Worm (Caenorhabditis elegans): ENCODE data around the gene clec-162.

DNA sequence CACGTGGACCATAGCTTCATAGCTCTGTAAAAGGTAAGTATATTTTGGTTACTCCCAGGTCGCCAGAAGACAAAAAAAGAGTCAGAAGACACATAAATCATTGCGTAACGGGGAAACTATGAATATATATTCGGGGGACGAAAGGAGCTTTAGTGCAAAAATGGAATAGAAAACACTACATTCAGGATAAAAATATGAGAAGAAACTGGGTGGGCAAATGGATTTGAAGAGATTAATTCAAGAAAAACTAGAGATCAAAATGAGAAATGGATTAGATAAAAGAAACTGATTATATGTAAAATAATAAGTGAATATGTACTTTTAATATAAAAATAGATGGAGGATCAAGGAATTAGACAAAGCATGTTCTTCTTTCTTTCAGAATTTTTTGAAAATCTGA lies 2.4 kb upstream of the clec-162 start, which contains the start of gene C07A9.12:
- no peak for TF ChIP-seq ama-1 (optimal IDR thresholded peaks at IDR 0.05)
- TF ChIP-seq tbx-11 (GFP tag; IDR thresholded peaks at IDR 0.05): no peak
- TF ChIP-seq hmg-4 (GFP tag; optimal IDR thresholded peaks at IDR 0.05): no peak
- no peak for TF ChIP-seq flt-1 (GFP tag; IDR thresholded peaks at IDR 0.05)
- TF ChIP-seq hnd-1 (tag; optimal IDR thresholded peaks at IDR 0.05): no peak
- TF ChIP-seq ets-7 (tag; optimal IDR thresholded peaks at IDR 0.05): no peak
- no peak for TF ChIP-seq tra-4 (tag; optimal IDR thresholded peaks at IDR 0.05)
